Fruit fly (Drosophila melanogaster) whole organism, embryonic: ENCODE results near the gene CG32437.

Source experiments
- Asciz ChIP-seq: fragments of 200-800 bp; sonication (Bioruptor generic); optimal IDR thresholded peaks from 2 replicates; lab custom pipeline; 2017; ENCODE audit warnings: missing biosample characterization, mild to moderate bottlenecking, missing genetic modification characterization, missing genetic modification reagents
- Bteb2 ChIP-seq: fragments of 200-800 bp; sonication (Bioruptor generic); optimal IDR thresholded peaks from 2 replicates; lab custom pipeline; 2016; ENCODE audit warnings: missing biosample characterization, missing genetic modification characterization
- CG10321 ChIP-seq: fragments of 200-800 bp; sonication (Bioruptor generic); IDR thresholded peaks from 2 replicates; pipeline ENCODE4 v1.3.6; 2022; ENCODE audit warnings: missing biosample characterization, missing genetic modification characterization
- CG10959 ChIP-seq: fragments of 200-800 bp; sonication (Bioruptor generic); IDR thresholded peaks from 2 replicates; pipeline ENCODE4 v1.3.6; 2022; ENCODE audit warnings: missing biosample characterization, missing genetic modification characterization
- CG11723 ChIP-seq: fragments of 200-800 bp; sonication (Bioruptor generic); optimal IDR thresholded peaks from 2 replicates; lab custom pipeline; 2017; ENCODE audit warnings: missing biosample characterization, mild to moderate bottlenecking, missing genetic modification characterization
- CG12744 ChIP-seq: fragments of 200-800 bp; sonication (Bioruptor generic); optimal IDR thresholded peaks from 2 replicates; lab custom pipeline; 2016; ENCODE audit warnings: missing biosample characterization, missing genetic modification characterization
- CG12942 ChIP-seq: fragments of 200-800 bp; sonication (Bioruptor generic); optimal IDR thresholded peaks from 3 replicates; lab custom pipeline; 2016; ENCODE audit warnings: missing biosample characterization, missing genetic modification characterization
- CG13287 ChIP-seq: fragments of 200-800 bp; sonication (Bioruptor generic); IDR thresholded peaks from 2 replicates; pipeline ENCODE4 v1.3.6; 2022; ENCODE audit warnings: missing biosample characterization, missing genetic modification characterization; ENCODE audit not compliant: partially characterized antibody
- CG1529 ChIP-seq: fragments of 200-800 bp; sonication (Bioruptor generic); optimal IDR thresholded peaks from 3 replicates; lab custom pipeline; 2018; ENCODE audit warnings: missing biosample characterization, missing genetic modification characterization
- CG1602 ChIP-seq: fragments of 200-800 bp; sonication (Bioruptor generic); optimal IDR thresholded peaks from 3 replicates; lab custom pipeline; 2016; ENCODE audit warnings: missing biosample characterization, missing genetic modification characterization
- CG1603 ChIP-seq: fragments of 200-800 bp; sonication (Bioruptor generic); optimal IDR thresholded peaks from 2 replicates; lab custom pipeline; 2019; ENCODE audit warnings: missing biosample characterization, mild to moderate bottlenecking, missing genetic modification characterization, moderate library complexity
- CG18599 ChIP-seq: fragments of 200-800 bp; sonication (Bioruptor generic); optimal IDR thresholded peaks from 3 replicates; lab custom pipeline; 2017; ENCODE audit warnings: missing biosample characterization, missing genetic modification characterization, mild to moderate bottlenecking, moderate library complexity, missing genetic modification reagents
- CG2202 ChIP-seq: fragments of 200-800 bp; sonication (Bioruptor generic); optimal IDR thresholded peaks from 2 replicates; lab custom pipeline; 2018; ENCODE audit warnings: missing biosample characterization, mild to moderate bottlenecking, missing genetic modification characterization
- CG30020 ChIP-seq: fragments of 200-800 bp; optimal IDR thresholded peaks from 2 replicates; lab custom pipeline; 2019; ENCODE audit warnings: missing biosample characterization, mild to moderate bottlenecking, missing genetic modification characterization, moderate library complexity
- CG3163 ChIP-seq: fragments of 200-800 bp; sonication (Bioruptor generic); optimal IDR thresholded peaks from 3 replicates; lab custom pipeline; 2016; ENCODE audit warnings: missing biosample characterization, missing genetic modification characterization
- CG34224 ChIP-seq: fragments of 200-800 bp; sonication (Bioruptor generic); IDR thresholded peaks from 3 replicates; pipeline ENCODE4 v1.3.6; 2022; ENCODE audit warnings: missing biosample characterization, missing genetic modification characterization; ENCODE audit not compliant: partially characterized antibody
- CG6854 ChIP-seq: fragments of 200-800 bp; sonication (Bioruptor generic); optimal IDR thresholded peaks from 3 replicates; lab custom pipeline; 2017; ENCODE audit warnings: missing biosample characterization, mild to moderate bottlenecking, missing genetic modification characterization
- CG8089 ChIP-seq: fragments of 200-800 bp; sonication (Bioruptor generic); optimal IDR thresholded peaks from 3 replicates; lab custom pipeline; 2016; ENCODE audit warnings: missing biosample characterization, missing genetic modification characterization
- CG9215 ChIP-seq: fragments of 200-800 bp; sonication (Bioruptor generic); IDR thresholded peaks from 2 replicates; pipeline ENCODE4 v1.3.6; 2022; ENCODE audit warnings: missing biosample characterization, missing genetic modification characterization
- CHES-1-like ChIP-seq: fragments of 200-800 bp; sonication (Bioruptor generic); optimal IDR thresholded peaks from 2 replicates; lab custom pipeline; 2016; ENCODE audit warnings: missing biosample characterization, missing genetic modification characterization
- Doc3 ChIP-seq: fragments of 200-800 bp; sonication (Bioruptor generic); IDR thresholded peaks from 3 replicates; pipeline ENCODE4 v1.3.6; 2022; ENCODE audit warnings: missing biosample characterization, missing genetic modification characterization; ENCODE audit not compliant: partially characterized antibody
- Drgx ChIP-seq: fragments of 200-800 bp; sonication (Bioruptor generic); IDR thresholded peaks from 2 replicates; pipeline ENCODE4 v1.3.6; 2022; ENCODE audit warnings: missing biosample characterization, missing genetic modification characterization
- E2f2 ChIP-seq: fragments of 200-800 bp; sonication (Bioruptor generic); IDR thresholded peaks from 2 replicates; pipeline ENCODE4 v1.3.6; 2022; ENCODE audit warnings: missing biosample characterization, missing genetic modification characterization
- Fer3 ChIP-seq: fragments of 200-800 bp; sonication (Bioruptor generic); optimal IDR thresholded peaks from 2 replicates; lab custom pipeline; 2018; ENCODE audit warnings: missing biosample characterization, mild to moderate bottlenecking, missing genetic modification characterization, moderate library complexity
- NfI ChIP-seq: fragments of 200-800 bp; sonication (Bioruptor generic); optimal IDR thresholded peaks from 3 replicates; lab custom pipeline; 2018; ENCODE audit warnings: missing biosample characterization, mild to moderate bottlenecking, missing genetic modification characterization, moderate library complexity
- Trl ChIP-seq, 3 experiments: fragments of >200 bp in 2 of 3; fragments of 200-800 bp in 1 of 3; sonication (Bioruptor generic) in 1 of 3; optimal IDR thresholded peaks; 2 replicates in 1 of 3; 3 replicates in 2 of 3; lab custom pipeline; 2016 to 2017; ENCODE audit warnings: missing biosample characterization in 1 of 3, missing genetic modification characterization in 1 of 3
- abd-A ChIP-seq: fragments of 200-800 bp; sonication (Bioruptor generic); optimal IDR thresholded peaks from 3 replicates; lab custom pipeline; 2019; ENCODE audit warnings: missing biosample characterization, mild to moderate bottlenecking, missing genetic modification characterization, moderate library complexity
- bigmax ChIP-seq: fragments of 200-800 bp; sonication (Bioruptor generic); optimal IDR thresholded peaks from 2 replicates; lab custom pipeline; 2018; ENCODE audit warnings: missing biosample characterization, mild to moderate bottlenecking, missing genetic modification characterization
- caup ChIP-seq: fragments of 200-800 bp; sonication (Bioruptor generic); optimal IDR thresholded peaks from 3 replicates; lab custom pipeline; 2017; ENCODE audit warnings: missing biosample characterization, mild to moderate bottlenecking, missing genetic modification characterization, moderate library complexity; ENCODE audit not compliant: severe bottlenecking
- chinmo ChIP-seq: fragments of 200-800 bp; sonication (Bioruptor generic); IDR thresholded peaks from 4 replicates; pipeline ENCODE4 v1.3.6; 2022; ENCODE audit warnings: missing biosample characterization, missing genetic modification characterization; ENCODE audit not compliant: partially characterized antibody
- eve ChIP-seq, 2 experiments: fragments of >200 bp; optimal IDR thresholded peaks; 2 replicates each; lab custom pipeline; 2017; ENCODE audit warnings: missing biosample characterization in 2 of 2, missing genetic modification characterization in 2 of 2
- fd64A ChIP-seq: fragments of 200-800 bp; sonication (Bioruptor generic); optimal IDR thresholded peaks from 3 replicates; lab custom pipeline; 2018; ENCODE audit warnings: missing biosample characterization, mild to moderate bottlenecking, missing genetic modification characterization
- fd96Cb ChIP-seq: fragments of 200-800 bp; sonication (Bioruptor generic); optimal IDR thresholded peaks from 2 replicates; lab custom pipeline; 2018; ENCODE audit warnings: missing biosample characterization, mild to moderate bottlenecking, missing genetic modification characterization, moderate library complexity
- ftz-f1 ChIP-seq: fragments of 200-800 bp; sonication (Bioruptor generic); optimal IDR thresholded peaks from 2 replicates; lab custom pipeline; 2016; ENCODE audit warnings: missing biosample characterization, missing genetic modification characterization
- ken ChIP-seq: fragments of 200-800 bp; sonication (Bioruptor generic); IDR thresholded peaks from 3 replicates; pipeline ENCODE4 v1.3.6; 2022; ENCODE audit warnings: missing biosample characterization, missing genetic modification characterization
- repo ChIP-seq: fragments of 200-800 bp; sonication (Bioruptor generic); optimal IDR thresholded peaks from 2 replicates; lab custom pipeline; 2016; ENCODE audit warnings: missing biosample characterization, missing genetic modification characterization
- run ChIP-seq: fragments of 200-800 bp; sonication (Bioruptor generic); optimal IDR thresholded peaks from 3 replicates; lab custom pipeline; 2018; ENCODE audit warnings: missing biosample characterization, mild to moderate bottlenecking, missing genetic modification characterization
- seq ChIP-seq: fragments of 200-800 bp; sonication (Bioruptor generic); IDR thresholded peaks from 2 replicates; pipeline ENCODE4 v1.3.6; 2022; ENCODE audit warnings: missing biosample characterization, missing genetic modification characterization
- sim ChIP-seq: fragments of 200-800 bp; sonication (Bioruptor generic); IDR thresholded peaks from 2 replicates; pipeline ENCODE4 v1.3.6; 2022; ENCODE audit warnings: missing biosample characterization, missing genetic modification characterization
- zfh2 ChIP-seq: fragments of 200-800 bp; sonication (Bioruptor generic); optimal IDR thresholded peaks from 2 replicates; lab custom pipeline; 2016; ENCODE audit warnings: missing biosample characterization, missing genetic modification characterization

Gene CG32437

dm6 chr3L:21318474-21318873 is 39.0 kb upstream of the CG32437 start, which contains the start of gene Rab26:
Rab26 (plus strand) TSS chr3L:21318774.
- TF ChIP-seq CG1529 (GFP tag; lab: Kevin White, UChicago) = no peak
- TF ChIP-seq NfI (GFP tag; lab: Kevin White, UChicago) = no peak
- TF ChIP-seq Asciz (GFP tag; lab: Kevin White, UChicago) = no peak
- TF ChIP-seq CHES-1-like (GFP tag; lab: Kevin White, UChicago) = no peak
- no peak for TF ChIP-seq CG2202
- TF ChIP-seq bigmax = no peak
- no peak for TF ChIP-seq zfh2
- no peak for TF ChIP-seq Doc3 (GFP tag; lab: Robert Waterston, UW)
- TF ChIP-seq seq = peak; percentile 15; the same call in 1 of the 2 replicates
- TF ChIP-seq Trl (optimal IDR thresholded peaks at IDR 0.05; lab: Kevin White, UChicago) = peak; percentile 13 to 30
- TF ChIP-seq Trl (GFP tag; optimal IDR thresholded peaks at IDR 0.05; lab: Kevin White, UChicago) = no peak
- TF ChIP-seq CG34224 (GFP tag; lab: Robert Waterston, UW) = no peak
- TF ChIP-seq eve (GFP tag; optimal IDR thresholded peaks at IDR 0.05; lab: Kevin White, UChicago) = no peak
- TF ChIP-seq Fer3 (tag; lab: Kevin White, UChicago) = no peak
- 0 out of 2 replicates have a peak, but pooled peaks have one; percentile 29 for TF ChIP-seq sim (GFP tag; lab: Robert Waterston, UW)
- TF ChIP-seq fd64A (GFP tag; lab: Kevin White, UChicago) = no peak
- TF ChIP-seq chinmo (GFP tag; lab: Robert Waterston, UW) = 0 out of 4 replicates have a peak, but pooled peaks have one; percentile 12
- TF ChIP-seq CG6854 (GFP tag; lab: Kevin White, UChicago) = no peak

- no peak for TF ChIP-seq CG11723 (GFP tag; lab: Kevin White, UChicago)
- no peak for TF ChIP-seq CG10959 (GFP tag; lab: Robert Waterston, UW)
- peak; percentile 89 for TF ChIP-seq abd-A (tag; lab: Kevin White, UChicago)
- TF ChIP-seq repo = no peak
- TF ChIP-seq CG8089 (GFP tag; lab: Kevin White, UChicago) = no peak
- TF ChIP-seq CG12942 (GFP tag; lab: Kevin White, UChicago) = no peak
- TF ChIP-seq CG1602 (GFP tag; lab: Kevin White, UChicago) = no peak
- TF ChIP-seq E2f2 (GFP tag; lab: Robert Waterston, UW) = no peak
- no peak for TF ChIP-seq CG10321
- TF ChIP-seq ftz-f1 (GFP tag; lab: Kevin White, UChicago) = no peak
- TF ChIP-seq CG13287 = no peak
- TF ChIP-seq CG18599 (GFP tag; lab: Kevin White, UChicago) = peak; percentile 57
- TF ChIP-seq Trl (optimal IDR thresholded peaks at IDR 0.05; lab: Kevin White, UChicago) = peak; percentile 54 to 80
- TF ChIP-seq Trl (GFP tag; optimal IDR thresholded peaks at IDR 0.05; lab: Kevin White, UChicago) = no peak
- no peak for TF ChIP-seq CG12744 (GFP tag; lab: Kevin White, UChicago)
- TF ChIP-seq CG3163 (GFP tag; lab: Kevin White, UChicago) = peak; percentile 78
- no peak for TF ChIP-seq caup
- TF ChIP-seq fd96Cb (tag; lab: Kevin White, UChicago) = no peak
- no peak for TF ChIP-seq Bteb2 (GFP tag; lab: Kevin White, UChicago)
- TF ChIP-seq CG30020 (tag; lab: Kevin White, UChicago) = no peak
- TF ChIP-seq CG1603 = no peak
- TF ChIP-seq CG9215 (GFP tag; lab: Robert Waterston, UW) = no peak
- no peak for TF ChIP-seq run (tag; lab: Kevin White, UChicago)
- no peak for TF ChIP-seq ken (GFP tag; lab: Robert Waterston, UW)
- no peak for TF ChIP-seq Drgx (GFP tag; lab: Robert Waterston, UW)
Measured at dm6 chr3L:21319313-21319907, 38.1 kb upstream of the CG32437 start.
